Worm (Caenorhabditis elegans): Measurements from ENCODE around the gene Y47D3B.4.

DNA sequence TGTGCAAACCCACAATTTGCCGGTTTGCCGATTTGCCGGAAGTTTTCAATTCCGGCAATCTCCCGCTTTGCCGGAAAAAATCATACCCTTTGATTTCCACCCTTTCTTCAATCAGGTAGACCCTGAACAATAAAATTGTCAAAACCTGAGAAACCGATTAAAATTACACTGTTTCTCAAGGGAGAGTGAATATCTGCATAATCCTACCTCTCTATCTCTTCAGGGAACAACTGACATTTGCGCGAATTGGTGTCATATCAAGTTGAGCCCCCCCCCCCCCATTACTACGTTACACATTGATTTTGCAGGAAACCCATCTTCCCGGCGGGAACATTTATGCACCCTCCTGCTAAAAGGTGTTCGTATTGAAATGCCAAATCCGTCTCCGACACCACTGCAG is 5.2 kb downstream of the Y47D3B.4 start, which contains the start of gene twk-31:
- no peak for TF ChIP-seq him-1 (tag; optimal IDR thresholded peaks at IDR 0.05)
- no peak for TF ChIP-seq dao-5 (tag; optimal IDR thresholded peaks at IDR 0.05)
- no peak for TF ChIP-seq W03F9.2 (tag; optimal IDR thresholded peaks at IDR 0.05)

Measured in whole organism, L4/young adult.